Fruit fly (Drosophila melanogaster): Measurements from ENCODE around the gene Surf4.

Gene Surf4

DNA sequence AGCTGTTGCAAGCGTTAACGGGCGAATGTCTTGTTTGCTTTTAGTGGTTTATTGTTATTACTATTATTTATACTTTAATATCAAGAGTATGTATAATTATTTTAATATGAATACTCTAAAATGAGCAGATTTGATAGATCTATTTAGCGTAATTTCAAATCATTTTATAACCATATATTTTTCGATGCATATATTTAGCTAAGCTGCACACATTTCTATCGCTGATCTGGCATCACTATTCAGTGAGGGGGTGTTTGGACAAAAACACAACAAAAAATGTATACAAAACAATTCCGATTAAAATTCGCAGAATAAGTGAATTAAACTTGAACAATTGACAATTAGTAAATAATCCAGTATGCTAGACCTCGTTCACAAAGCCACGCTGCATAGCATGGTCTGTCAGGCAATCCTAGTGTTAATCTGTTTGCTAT, 5.0 kb upstream of the Surf4 start, which contains the start of the genes Trs33 and Tmtc4 (continued):
- TF ChIP-seq bigmax (GFP tag; optimal IDR thresholded peaks at IDR 0.05): no peak
- no peak for TF ChIP-seq CG4404 (GFP tag; IDR thresholded peaks at IDR 0.05)
- TF ChIP-seq CG11504 (tag; optimal IDR thresholded peaks at IDR 0.05): no peak
- TF ChIP-seq CG6765 (GFP tag; optimal IDR thresholded peaks at IDR 0.05): no peak
- no peak for TF ChIP-seq CG10274 (GFP tag; optimal IDR thresholded peaks at IDR 0.05)
- no peak for TF ChIP-seq tio (GFP tag; optimal IDR thresholded peaks at IDR 0.05)
- peak; percentile 56 for TF ChIP-seq Fer1 (GFP tag; optimal IDR thresholded peaks at IDR 0.05)
- no peak for TF ChIP-seq Nf-YB (GFP tag; optimal IDR thresholded peaks at IDR 0.05)
- no peak for TF ChIP-seq CG6175 (GFP tag; IDR thresholded peaks at IDR 0.05)
- peak; percentile 28 for TF ChIP-seq CG17359 (tag; optimal IDR thresholded peaks at IDR 0.05)
- TF ChIP-seq Dbx (GFP tag; IDR thresholded peaks at IDR 0.05): no peak
- no peak for TF ChIP-seq CG8089 (GFP tag; optimal IDR thresholded peaks at IDR 0.05)
- TF ChIP-seq dati (GFP tag; IDR thresholded peaks at IDR 0.05): no peak
- no peak for TF ChIP-seq CG11093 (GFP tag; IDR thresholded peaks at IDR 0.05)
- no peak for TF ChIP-seq pros (GFP tag; optimal IDR thresholded peaks at IDR 0.05)
- TF ChIP-seq CG12071 (GFP tag; optimal IDR thresholded peaks at IDR 0.05): no peak
- peak; percentile 50; the same call in 1 of the 2 replicates for TF ChIP-seq CG9932 (GFP tag; IDR thresholded peaks at IDR 0.05)
- peak; percentile 15 for TF ChIP-seq CG34376 (GFP tag; optimal IDR thresholded peaks at IDR 0.05)
- no peak for TF ChIP-seq tgo (GFP tag; IDR thresholded peaks at IDR 0.05)
- no peak for TF ChIP-seq Atf3 (GFP tag; optimal IDR thresholded peaks at IDR 0.05)
- TF ChIP-seq knrl (GFP tag; IDR thresholded peaks at IDR 0.05; ENCODE audit: partially characterized antibody): no peak
- no peak for TF ChIP-seq CG7839 (tag; optimal IDR thresholded peaks at IDR 0.05)
- TF ChIP-seq oc (tag; optimal IDR thresholded peaks at IDR 0.05): peak; percentile 46
- no peak for TF ChIP-seq B-H1 (GFP tag; IDR thresholded peaks at IDR 0.05)
- no peak for TF ChIP-seq Hr51 (GFP tag; optimal IDR thresholded peaks at IDR 0.05)
- peak; percentile 20 for TF ChIP-seq CG10654 (GFP tag; optimal IDR thresholded peaks at IDR 0.05)
- TF ChIP-seq Chrac-16 (GFP tag; optimal IDR thresholded peaks at IDR 0.05): peak; percentile 1
- TF ChIP-seq peb (GFP tag; IDR thresholded peaks at IDR 0.05): no peak
- no peak for TF ChIP-seq CG31365 (tag; optimal IDR thresholded peaks at IDR 0.05)
- no peak for TF ChIP-seq CG14667 (GFP tag; IDR thresholded peaks at IDR 0.05)
- no peak for TF ChIP-seq CG7372 (GFP tag; IDR thresholded peaks at IDR 0.05)
- no peak for TF ChIP-seq caup (GFP tag; optimal IDR thresholded peaks at IDR 0.05; ENCODE audit: severe bottlenecking)
- TF ChIP-seq stwl (tag; optimal IDR thresholded peaks at IDR 0.05): peak; percentile 39
- TF ChIP-seq ci (GFP tag; IDR thresholded peaks at IDR 0.05): no peak
- TF ChIP-seq Ada2b (GFP tag; IDR thresholded peaks at IDR 0.05): peak; percentile 35; the same call in 1 of the 2 replicates
- TF ChIP-seq CG16779 (GFP tag; IDR thresholded peaks at IDR 0.05): no peak
- no peak for TF ChIP-seq trh (GFP tag; optimal IDR thresholded peaks at IDR 0.05)
- TF ChIP-seq disco-r (GFP tag; optimal IDR thresholded peaks at IDR 0.05): no peak
- no peak for TF ChIP-seq vfl (GFP tag; optimal IDR thresholded peaks at IDR 0.05)
- TF ChIP-seq CG3407 (GFP tag; optimal IDR thresholded peaks at IDR 0.05): no peak
- peak; percentile 61 for TF ChIP-seq CG15514 (GFP tag; optimal IDR thresholded peaks at IDR 0.05)
- peak; percentile 25 for TF ChIP-seq BEAF-32 (GFP tag; optimal IDR thresholded peaks at IDR 0.05)
- no peak for TF ChIP-seq CG2202 (tag; optimal IDR thresholded peaks at IDR 0.05)
- TF ChIP-seq nmo (GFP tag; optimal IDR thresholded peaks at IDR 0.05): peak; percentile 52
- no peak for TF ChIP-seq Bteb2 (GFP tag; optimal IDR thresholded peaks at IDR 0.05)
- TF ChIP-seq CkIIα-i1 (GFP tag; IDR thresholded peaks at IDR 0.05): no peak
- TF ChIP-seq Dad (GFP tag; optimal IDR thresholded peaks at IDR 0.05): no peak
- no peak for TF ChIP-seq CG6272 (GFP tag; IDR thresholded peaks at IDR 0.05)
- TF ChIP-seq Oli (tag; optimal IDR thresholded peaks at IDR 0.05): no peak
- TF ChIP-seq Sox102F (GFP tag; optimal IDR thresholded peaks at IDR 0.05): no peak
- TF ChIP-seq Asciz (GFP tag; optimal IDR thresholded peaks at IDR 0.05): no peak
